Fruit fly (Drosophila melanogaster): ENCODE measurements around the gene CG2772.

dm6 chr2L:3478034-3478880, 32.5 kb downstream of the CG2772 start, which contains the start of gene Thor:
- no peak for TF ChIP-seq CTCF (optimal IDR thresholded peaks at IDR 0.05)
- no peak for TF ChIP-seq CG8478 (optimal IDR thresholded peaks at IDR 0.05)

Measured in S2 (cell line).